Worm (Caenorhabditis elegans) whole organism, midembryonic: ENCODE measurements around the gene irld-24.

ENCODE experiments used
- T22C8.4 ChIP-seq: fragments of 200-800 bp; sonication (Bioruptor generic); IDR thresholded peaks from 2 replicates; pipeline ENCODE4 v1.3.6; 2022; ENCODE audit warnings: missing genetic modification characterization, missing compliant biosample characterization
- cog-1 ChIP-seq: sonication (generic microtip); optimal IDR thresholded peaks from 2 replicates; lab custom pipeline; 2016; ENCODE audit warnings: missing genetic modification characterization, missing compliant biosample characterization
- flt-1 ChIP-seq: fragments of 200-800 bp; sonication (Bioruptor generic); IDR thresholded peaks from 2 replicates; pipeline ENCODE4 v1.3.6; 2022; ENCODE audit warnings: missing genetic modification characterization, missing compliant biosample characterization
- klf-2 ChIP-seq: fragments of 200-800 bp; sonication (Bioruptor generic); conservative IDR thresholded peaks from 2 replicates; pipeline ENCODE4 v1.3.6; 2022; ENCODE audit warnings: missing genetic modification reagents, missing genetic modification characterization, missing compliant biosample characterization
- med-1 ChIP-seq: sonication (generic microtip); optimal IDR thresholded peaks from 2 replicates; lab custom pipeline; 2017; ENCODE audit warnings: missing genetic modification characterization, mild to moderate bottlenecking, missing compliant biosample characterization, antibody characterized with exemption, missing genetic modification reagents; ENCODE audit not compliant: insufficient read depth
- ref-1 ChIP-seq: fragments of 200-800 bp; sonication (Bioruptor generic); conservative IDR thresholded peaks from 2 replicates; pipeline ENCODE4 v1.3.6; 2022; ENCODE audit warnings: missing genetic modification reagents, missing genetic modification characterization, missing compliant biosample characterization
- tab-1 ChIP-seq: fragments of 200-800 bp; sonication (Bioruptor generic); IDR thresholded peaks from 2 replicates; pipeline ENCODE4 v1.3.6; 2022; ENCODE audit warnings: missing genetic modification characterization, missing compliant biosample characterization
- ztf-23 ChIP-seq: fragments of 200-800 bp; sonication (Bioruptor generic); IDR thresholded peaks from 2 replicates; pipeline ENCODE4 v1.3.6; 2022; ENCODE audit warnings: missing genetic modification reagents, missing genetic modification characterization, missing compliant biosample characterization
- ztf-29 ChIP-seq: fragments of 200-800 bp; sonication (Bioruptor generic); IDR thresholded peaks from 2 replicates; pipeline ENCODE4 v1.3.6; 2022; ENCODE audit warnings: missing genetic modification reagents, missing genetic modification characterization, missing compliant biosample characterization

Gene irld-24

ce11 chrX:14015808-14016207, 29.4 kb downstream of the irld-24 start:
- peak; percentile 75; the same call in 1 of the 2 replicates for TF ChIP-seq ztf-29 (GFP tag; lab: Robert Waterston, UW)
- TF ChIP-seq med-1 (GFP tag; lab: Kevin White, UChicago) = peak; percentile 2
- peak; percentile 91 for TF ChIP-seq flt-1
- TF ChIP-seq ref-1 (GFP tag; lab: Robert Waterston, UW) = peak; percentile 81
- peak; percentile 91 for TF ChIP-seq ztf-23 (GFP tag; lab: Robert Waterston, UW)
- peak; percentile 82 for TF ChIP-seq klf-2
- TF ChIP-seq T22C8.4 (GFP tag; lab: Robert Waterston, UW) = peak; percentile 83
- peak; percentile 87 for TF ChIP-seq tab-1 (GFP tag; lab: Robert Waterston, UW)
- TF ChIP-seq cog-1 (tag; lab: Kevin White, UChicago) = peak; percentile 86

- TF ChIP-seq cog-1 (tag; lab: Kevin White, UChicago) = no peak
- 0 out of 2 replicates have a peak, but pooled peaks have one; percentile 32 for TF ChIP-seq tab-1 (GFP tag; lab: Robert Waterston, UW)
- TF ChIP-seq flt-1 = peak; percentile 31; the same call in 1 of the 2 replicates
- no peak for TF ChIP-seq ztf-23 (GFP tag; lab: Robert Waterston, UW)
- no peak for TF ChIP-seq med-1 (GFP tag; lab: Kevin White, UChicago)
These were observed 30.3 kb downstream of the irld-24 start for ce11 chrX:14016698-14017097.

- no peak for TF ChIP-seq klf-2
These were observed 33.9 kb downstream of the irld-24 start, which contains the start of gene C04C11.1 for ce11 chrX:14020290-14020689. TSS of gene C04C11.1 (plus strand) at chrX:14020590.

- TF ChIP-seq med-1 (GFP tag; lab: Kevin White, UChicago) = no peak
- TF ChIP-seq tab-1 (GFP tag; lab: Robert Waterston, UW) = 0 out of 2 replicates have a peak, but pooled peaks have one; percentile 43
These were observed 38.1 kb downstream of the irld-24 start for ce11 chrX:14024400-14024953.

ce11 chrX:14026893-14027292, 40.5 kb downstream of the irld-24 start:
- TF ChIP-seq ref-1 (GFP tag; lab: Robert Waterston, UW) = no peak
- TF ChIP-seq tab-1 (GFP tag; lab: Robert Waterston, UW) = no peak
- TF ChIP-seq T22C8.4 (GFP tag; lab: Robert Waterston, UW) = no peak
- TF ChIP-seq flt-1 = no peak
- TF ChIP-seq ztf-23 (GFP tag; lab: Robert Waterston, UW) = no peak
- no peak for TF ChIP-seq med-1 (GFP tag; lab: Kevin White, UChicago)
- TF ChIP-seq cog-1 (tag; lab: Kevin White, UChicago) = no peak
- no peak for TF ChIP-seq ztf-29 (GFP tag; lab: Robert Waterston, UW)
- TF ChIP-seq klf-2 = no peak

- no peak for TF ChIP-seq med-1 (GFP tag; lab: Kevin White, UChicago)
- TF ChIP-seq ref-1 (GFP tag; lab: Robert Waterston, UW) = no peak
- no peak for TF ChIP-seq cog-1 (tag; lab: Kevin White, UChicago)
- no peak for TF ChIP-seq klf-2
- TF ChIP-seq tab-1 (GFP tag; lab: Robert Waterston, UW) = no peak
- TF ChIP-seq ztf-29 (GFP tag; lab: Robert Waterston, UW) = no peak
- no peak for TF ChIP-seq flt-1
- no peak for TF ChIP-seq ztf-23 (GFP tag; lab: Robert Waterston, UW)
- no peak for TF ChIP-seq T22C8.4 (GFP tag; lab: Robert Waterston, UW)
These were observed 42.1 kb downstream of the irld-24 start for ce11 chrX:14028492-14028891.

- TF ChIP-seq ztf-23 (GFP tag; lab: Robert Waterston, UW) (no peak), T22C8.4 (GFP tag; lab: Robert Waterston, UW) (no peak), klf-2 (no peak), ref-1 (GFP tag; lab: Robert Waterston, UW) (no peak), ztf-29 (GFP tag; lab: Robert Waterston, UW) (no peak), med-1 (GFP tag; lab: Kevin White, UChicago) (no peak), tab-1 (GFP tag; lab: Robert Waterston, UW) (no peak), cog-1 (tag; lab: Kevin White, UChicago) (no peak), flt-1 (no peak)
These were observed 43.0 kb downstream of the irld-24 start for ce11 chrX:14029392-14029791.

ce11 chrX:14029872-14030271, 43.5 kb downstream of the irld-24 start:
- TF ChIP-seq ref-1 (GFP tag; lab: Robert Waterston, UW) (no peak), cog-1 (tag; lab: Kevin White, UChicago) (no peak), klf-2 (no peak), T22C8.4 (GFP tag; lab: Robert Waterston, UW) (no peak), ztf-29 (GFP tag; lab: Robert Waterston, UW) (no peak), med-1 (GFP tag; lab: Kevin White, UChicago) (no peak), flt-1 (no peak), ztf-23 (GFP tag; lab: Robert Waterston, UW) (no peak), tab-1 (GFP tag; lab: Robert Waterston, UW) (no peak)

ce11 chrX:14030524-14030923, 44.1 kb downstream of the irld-24 start:
- TF ChIP-seq ztf-23 (GFP tag; lab: Robert Waterston, UW) (no peak), ref-1 (GFP tag; lab: Robert Waterston, UW) (no peak), klf-2 (no peak), ztf-29 (GFP tag; lab: Robert Waterston, UW) (no peak), T22C8.4 (GFP tag; lab: Robert Waterston, UW) (no peak), flt-1 (no peak), med-1 (GFP tag; lab: Kevin White, UChicago) (no peak), cog-1 (tag; lab: Kevin White, UChicago) (no peak), tab-1 (GFP tag; lab: Robert Waterston, UW) (no peak)

ce11 chrX:14033494-14033893, 47.1 kb downstream of the irld-24 start, which contains the start of gene arrd-25:
TSS of gene arrd-25 (plus strand) at chrX:14033794.
- TF ChIP-seq klf-2 (no peak), cog-1 (tag; lab: Kevin White, UChicago) (no peak), T22C8.4 (GFP tag; lab: Robert Waterston, UW) (no peak), ref-1 (GFP tag; lab: Robert Waterston, UW) (no peak), ztf-29 (GFP tag; lab: Robert Waterston, UW) (no peak), tab-1 (GFP tag; lab: Robert Waterston, UW) (no peak), ztf-23 (GFP tag; lab: Robert Waterston, UW) (no peak), med-1 (GFP tag; lab: Kevin White, UChicago) (no peak), flt-1 (no peak)
